Fruit fly (Drosophila melanogaster): ENCODE measurements around the gene RnrL.

Gene RnrL

DNA sequence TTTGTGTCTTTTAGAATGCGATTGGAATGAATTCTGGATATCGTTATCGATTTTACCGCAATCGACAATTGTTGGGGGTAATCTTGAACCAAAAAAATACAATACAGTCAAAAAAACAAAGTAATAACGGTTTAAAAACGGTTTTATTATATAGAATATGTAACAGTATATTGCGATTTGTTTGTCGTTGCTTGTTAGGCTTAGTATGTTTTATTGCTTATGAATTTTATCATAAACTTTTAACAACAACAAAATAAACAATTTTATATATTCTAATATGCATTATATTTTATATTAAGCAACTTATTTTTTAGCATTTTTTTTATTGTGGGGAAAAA is 28.0 kb downstream of the RnrL start, which contains the start of gene CYLD (continued):
- TF ChIP-seq CG10209 (GFP tag; optimal IDR thresholded peaks at IDR 0.05) (peak; percentile 52), CG8944 (GFP tag; optimal IDR thresholded peaks at IDR 0.05) (no peak), CG4617 (GFP tag; optimal IDR thresholded peaks at IDR 0.05; ENCODE audit: borderline replicate concordance) (peak; percentile 33), tgo (GFP tag; IDR thresholded peaks at IDR 0.05) (peak; percentile 61; the same call in 2 of the 3 replicates), Neu2 (GFP tag; optimal IDR thresholded peaks at IDR 0.05; ENCODE audit: borderline replicate concordance) (no peak), D (optimal IDR thresholded peaks at IDR 0.05) (no peak), D (GFP tag; optimal IDR thresholded peaks at IDR 0.05) (peak; percentile 29), CG4424 (GFP tag; optimal IDR thresholded peaks at IDR 0.05) (peak; percentile 71), CG11723 (GFP tag; optimal IDR thresholded peaks at IDR 0.05) (no peak), CG2199 (GFP tag; IDR thresholded peaks at IDR 0.05) (no peak), ci (GFP tag; IDR thresholded peaks at IDR 0.05) (peak; percentile 83; the same call in 1 of the 3 replicates), CG6813 (GFP tag; optimal IDR thresholded peaks at IDR 0.05) (no peak), cato (GFP tag; optimal IDR thresholded peaks at IDR 0.05; ENCODE audit: borderline replicate concordance) (peak; percentile 19), zfh2 (GFP tag; optimal IDR thresholded peaks at IDR 0.05) (no peak), CG10462 (GFP tag; optimal IDR thresholded peaks at IDR 0.05) (peak; percentile 24), CG4820 (GFP tag; optimal IDR thresholded peaks at IDR 0.05) (peak; percentile 60), Vsx1 (GFP tag; optimal IDR thresholded peaks at IDR 0.05) (peak; percentile 15), dysf (GFP tag; IDR thresholded peaks at IDR 0.05) (peak; percentile 62; the same call in 1 of the 3 replicates), CG13424 (tag; optimal IDR thresholded peaks at IDR 0.05) (peak; percentile 79), cg (GFP tag; optimal IDR thresholded peaks at IDR 0.05) (no peak), Stat92E (GFP tag; optimal IDR thresholded peaks at IDR 0.05) (no peak), CG11456 (GFP tag; IDR thresholded peaks at IDR 0.05) (no peak), chif (GFP tag; optimal IDR thresholded peaks at IDR 0.05) (peak in 1 of 2 experiments; percentile 8), ase (GFP tag; IDR thresholded peaks at IDR 0.05) (no peak; the same call in 2 of the 3 replicates), CG11504 (tag; optimal IDR thresholded peaks at IDR 0.05) (peak; percentile 79), sug (tag; optimal IDR thresholded peaks at IDR 0.05) (peak; percentile 49), CG11085 (GFP tag; IDR thresholded peaks at IDR 0.05) (no peak), Dip3 (GFP tag; optimal IDR thresholded peaks at IDR 0.05) (no peak), CTCF (GFP tag; optimal IDR thresholded peaks at IDR 0.05) (no peak), Scr (GFP tag; IDR thresholded peaks at IDR 0.05; ENCODE audit: partially characterized antibody) (no peak; the same call in 1 of the 2 replicates), sisA (GFP tag; IDR thresholded peaks at IDR 0.05) (no peak), CG2129 (GFP tag; IDR thresholded peaks at IDR 0.05; ENCODE audit: partially characterized antibody) (no peak), Poxn (GFP tag; IDR thresholded peaks at IDR 0.05) (no peak), CG6791 (GFP tag; IDR thresholded peaks at IDR 0.05; ENCODE audit: partially characterized antibody) (no peak), Xbp1 (GFP tag; optimal IDR thresholded peaks at IDR 0.05) (peak; percentile 77), zen2 (GFP tag; IDR thresholded peaks at IDR 0.05; ENCODE audit: partially characterized antibody) (no peak), onecut (GFP tag; IDR thresholded peaks at IDR 0.05) (peak; percentile 59), CG14014 (GFP tag; IDR thresholded peaks at IDR 0.05) (peak; percentile 76; the same call in 1 of the 2 replicates), jing (GFP tag; optimal IDR thresholded peaks at IDR 0.05) (no peak), CG3407 (GFP tag; optimal IDR thresholded peaks at IDR 0.05) (peak; percentile 20), CG31224 (GFP tag; IDR thresholded peaks at IDR 0.05) (no peak), CrebB (tag; optimal IDR thresholded peaks at IDR 0.05) (no peak), Meics (GFP tag; optimal IDR thresholded peaks at IDR 0.05) (peak; percentile 76), CG17912 (GFP tag; optimal IDR thresholded peaks at IDR 0.05) (no peak), CG34376 (GFP tag; optimal IDR thresholded peaks at IDR 0.05) (peak; percentile 19), CG17361 (GFP tag; IDR thresholded peaks at IDR 0.05) (peak; percentile 75; the same call in 2 of the 3 replicates), dimm (GFP tag; IDR thresholded peaks at IDR 0.05) (no peak), CG18262 (tag; optimal IDR thresholded peaks at IDR 0.05) (peak; percentile 83), CG7963 (GFP tag; IDR thresholded peaks at IDR 0.05; ENCODE audit: partially characterized antibody) (no peak), peb (GFP tag; IDR thresholded peaks at IDR 0.05) (no peak), CG7271 (tag; optimal IDR thresholded peaks at IDR 0.05) (peak; percentile 44)

All from whole organism, embryonic.